Fruit fly (Drosophila melanogaster) whole organism, embryonic: Measurements from ENCODE around the gene ph-p.
A peak's percentile ranks its signal among the peaks of the same experiment; 100 is the strongest.

Experiments used
- Atf-2 ChIP-seq: fragments of 200-800 bp; sonication (Bioruptor generic); optimal IDR thresholded peaks from 2 replicates; lab custom pipeline; 2016; ENCODE audit warnings: missing biosample characterization, missing genetic modification characterization
- BtbVII ChIP-seq: fragments of 200-800 bp; sonication (Bioruptor generic); optimal IDR thresholded peaks from 3 replicates; lab custom pipeline; 2017; ENCODE audit warnings: missing biosample characterization, mild to moderate bottlenecking, missing genetic modification characterization
- CG10565 ChIP-seq: fragments of 200-800 bp; sonication (Bioruptor generic); optimal IDR thresholded peaks from 3 replicates; lab custom pipeline; 2016; ENCODE audit warnings: missing biosample characterization, mild to moderate bottlenecking, missing genetic modification characterization
- CG11695 ChIP-seq: fragments of 200-800 bp; sonication (Bioruptor generic); IDR thresholded peaks from 3 replicates; pipeline ENCODE4 v1.3.6; 2022; ENCODE audit warnings: missing biosample characterization, missing genetic modification characterization
- CG12155 ChIP-seq: fragments of 200-800 bp; sonication (Bioruptor generic); optimal IDR thresholded peaks from 3 replicates; lab custom pipeline; 2016; ENCODE audit warnings: missing biosample characterization, missing genetic modification characterization
- CG1233 ChIP-seq: fragments of 200-800 bp; sonication (Bioruptor generic); optimal IDR thresholded peaks from 4 replicates; lab custom pipeline; 2018; ENCODE audit warnings: missing biosample characterization, mild to moderate bottlenecking, missing genetic modification characterization
- CG13287 ChIP-seq: fragments of 200-800 bp; sonication (Bioruptor generic); IDR thresholded peaks from 2 replicates; pipeline ENCODE4 v1.3.6; 2022; ENCODE audit warnings: missing biosample characterization, missing genetic modification characterization; ENCODE audit not compliant: partially characterized antibody
- CG13775 ChIP-seq: fragments of 200-800 bp; sonication (Bioruptor generic); optimal IDR thresholded peaks from 3 replicates; lab custom pipeline; 2017; ENCODE audit warnings: missing biosample characterization, mild to moderate bottlenecking, missing genetic modification characterization
- CG14014 ChIP-seq: fragments of 200-800 bp; sonication (Bioruptor generic); IDR thresholded peaks from 2 replicates; pipeline ENCODE4 v1.3.6; 2022; ENCODE audit warnings: missing biosample characterization, missing genetic modification characterization
- CG14667 ChIP-seq: fragments of 200-800 bp; sonication (Bioruptor generic); IDR thresholded peaks from 2 replicates; pipeline ENCODE4 v1.3.6; 2022; ENCODE audit warnings: missing biosample characterization, missing genetic modification characterization
- CG3163 ChIP-seq: fragments of 200-800 bp; sonication (Bioruptor generic); optimal IDR thresholded peaks from 3 replicates; lab custom pipeline; 2016; ENCODE audit warnings: missing biosample characterization, missing genetic modification characterization
- CG3726 ChIP-seq: fragments of 200-800 bp; sonication (Bioruptor generic); IDR thresholded peaks from 3 replicates; pipeline ENCODE4, ENCODE4 v1.3.6; 2022; ENCODE audit warnings: missing biosample characterization, missing genetic modification characterization
- CG3995 ChIP-seq: fragments of 200-800 bp; sonication (Bioruptor generic); optimal IDR thresholded peaks from 3 replicates; lab custom pipeline; 2016; ENCODE audit warnings: missing biosample characterization, missing genetic modification characterization
- CG4424 ChIP-seq: fragments of 200-800 bp; sonication (Bioruptor generic); optimal IDR thresholded peaks from 3 replicates; lab custom pipeline; 2016; ENCODE audit warnings: missing biosample characterization, missing genetic modification characterization
- CG6175 ChIP-seq: fragments of 200-800 bp; sonication (Bioruptor generic); IDR thresholded peaks from 3 replicates; pipeline ENCODE4 v1.3.6; 2022; ENCODE audit warnings: missing biosample characterization, missing genetic modification characterization
- CG6272 ChIP-seq: fragments of 200-800 bp; sonication (Bioruptor generic); IDR thresholded peaks from 2 replicates; pipeline ENCODE4 v1.3.6; 2022; ENCODE audit warnings: missing biosample characterization, missing genetic modification characterization
- CG7745 ChIP-seq: fragments of 200-800 bp; sonication (Bioruptor generic); optimal IDR thresholded peaks from 2 replicates; lab custom pipeline; 2018; ENCODE audit warnings: missing biosample characterization, mild to moderate bottlenecking, missing genetic modification characterization, moderate library complexity
- CG8290 ChIP-seq, 3 experiments: fragments of 200-800 bp; sonication (Bioruptor generic); optimal IDR thresholded peaks; 2 replicates each; lab custom pipeline; 2016 to 2019; ENCODE audit warnings: missing biosample characterization in 3 of 3, missing genetic modification characterization in 3 of 3, mild to moderate bottlenecking in 2 of 3, moderate library complexity in 1 of 3
- CG9727 ChIP-seq: fragments of 200-800 bp; sonication (Bioruptor generic); optimal IDR thresholded peaks from 3 replicates; lab custom pipeline; 2017; ENCODE audit warnings: missing biosample characterization, mild to moderate bottlenecking, missing genetic modification characterization
- Doc3 ChIP-seq: fragments of 200-800 bp; sonication (Bioruptor generic); IDR thresholded peaks from 3 replicates; pipeline ENCODE4 v1.3.6; 2022; ENCODE audit warnings: missing biosample characterization, missing genetic modification characterization; ENCODE audit not compliant: partially characterized antibody
- Dref ChIP-seq: fragments of 200-800 bp; sonication (Bioruptor generic); IDR thresholded peaks from 2 replicates; pipeline ENCODE4 v1.3.6; 2022; ENCODE audit warnings: missing biosample characterization, missing genetic modification characterization
- Gug ChIP-seq: fragments of 200-800 bp; sonication (Bioruptor generic); IDR thresholded peaks from 4 replicates; pipeline ENCODE4 v1.3.6; 2022; ENCODE audit warnings: missing biosample characterization, missing genetic modification characterization
- H15 ChIP-seq: fragments of 200-800 bp; sonication (Bioruptor generic); IDR thresholded peaks from 3 replicates; pipeline ENCODE4 v1.3.6; 2022; ENCODE audit warnings: missing biosample characterization, missing genetic modification characterization
- Jarid2 ChIP-seq: fragments of 200-800 bp; sonication (Bioruptor generic); optimal IDR thresholded peaks from 3 replicates; lab custom pipeline; 2017; ENCODE audit warnings: mild to moderate bottlenecking, missing biosample characterization, missing genetic modification reagents, missing genetic modification characterization
- Med ChIP-seq: fragments of 200-800 bp; sonication (Bioruptor generic); peaks from one replicate; lab custom pipeline; 2016; ENCODE audit warnings: missing biosample characterization, missing genetic modification characterization, mild to moderate bottlenecking, inconsistent platforms, moderate library complexity
- ash1 ChIP-seq: fragments of 200-800 bp; sonication (Bioruptor generic); optimal IDR thresholded peaks from 2 replicates; lab custom pipeline; 2018; ENCODE audit warnings: missing biosample characterization, mild to moderate bottlenecking, missing genetic modification characterization
- ato ChIP-seq: fragments of 200-800 bp; sonication (Bioruptor generic); IDR thresholded peaks from 2 replicates; pipeline ENCODE4 v1.3.6; 2022; ENCODE audit warnings: missing biosample characterization, missing genetic modification characterization; ENCODE audit not compliant: partially characterized antibody
- bowl ChIP-seq: fragments of 200-800 bp; sonication (Bioruptor generic); IDR thresholded peaks from 2 replicates; pipeline ENCODE4 v1.3.6; 2022; ENCODE audit warnings: missing biosample characterization, missing genetic modification characterization
- cg ChIP-seq: fragments of 200-800 bp; sonication (Bioruptor generic); optimal IDR thresholded peaks from 3 replicates; lab custom pipeline; 2019; ENCODE audit warnings: missing biosample characterization, mild to moderate bottlenecking, missing genetic modification characterization, moderate library complexity
- dati ChIP-seq: fragments of 200-800 bp; sonication (Bioruptor generic); IDR thresholded peaks from 2 replicates; pipeline ENCODE4 v1.3.6; 2022; ENCODE audit warnings: missing biosample characterization, missing genetic modification characterization
- emc ChIP-seq: fragments of 200-800 bp; sonication (Bioruptor generic); optimal IDR thresholded peaks from 2 replicates; lab custom pipeline; 2016; ENCODE audit warnings: missing biosample characterization, missing genetic modification characterization
- en ChIP-seq: fragments of 200-800 bp; sonication (Bioruptor generic); optimal IDR thresholded peaks from 2 replicates; lab custom pipeline; 2016; ENCODE audit warnings: missing biosample characterization, missing genetic modification characterization
- gem ChIP-seq: fragments of 200-800 bp; sonication (Bioruptor generic); optimal IDR thresholded peaks from 2 replicates; lab custom pipeline; 2019; ENCODE audit warnings: missing biosample characterization, mild to moderate bottlenecking, missing genetic modification characterization, moderate library complexity
- ham ChIP-seq: fragments of 200-800 bp; sonication (Bioruptor generic); IDR thresholded peaks from 2 replicates; pipeline ENCODE4 v1.3.6; 2022; ENCODE audit warnings: missing biosample characterization, missing genetic modification characterization
- inv ChIP-seq: fragments of 200-800 bp; sonication (Bioruptor generic); IDR thresholded peaks from 2 replicates; pipeline ENCODE4 v1.3.6; 2022; ENCODE audit warnings: missing biosample characterization, missing genetic modification characterization; ENCODE audit not compliant: partially characterized antibody
- jing ChIP-seq: fragments of 200-800 bp; sonication (Bioruptor generic); optimal IDR thresholded peaks from 2 replicates; lab custom pipeline; 2018; ENCODE audit warnings: missing biosample characterization, mild to moderate bottlenecking, missing genetic modification characterization
- lab ChIP-seq: fragments of 200-800 bp; sonication (Bioruptor generic); optimal IDR thresholded peaks from 3 replicates; lab custom pipeline; 2017; ENCODE audit warnings: missing biosample characterization, missing genetic modification characterization, mild to moderate bottlenecking, moderate library complexity, missing genetic modification reagents
- mirr ChIP-seq: fragments of 200-800 bp; sonication (Bioruptor generic); optimal IDR thresholded peaks from 3 replicates; lab custom pipeline; 2018; ENCODE audit warnings: missing biosample characterization, mild to moderate bottlenecking, missing genetic modification characterization
- schlank ChIP-seq: fragments of 200-800 bp; sonication (Bioruptor generic); optimal IDR thresholded peaks from 2 replicates; lab custom pipeline; 2018; ENCODE audit warnings: missing biosample characterization, mild to moderate bottlenecking, missing genetic modification characterization
- sd ChIP-seq: fragments of 200-800 bp; sonication (Bioruptor generic); optimal IDR thresholded peaks from 3 replicates; lab custom pipeline; 2018; ENCODE audit warnings: missing biosample characterization, mild to moderate bottlenecking, missing genetic modification characterization, moderate library complexity
- sens-2 ChIP-seq: fragments of 200-800 bp; sonication (Bioruptor generic); IDR thresholded peaks from 2 replicates; pipeline ENCODE4 v1.3.6; 2022; ENCODE audit warnings: missing biosample characterization, missing genetic modification characterization
- shn ChIP-seq: fragments of 200-800 bp; sonication (Bioruptor generic); optimal IDR thresholded peaks from 3 replicates; lab custom pipeline; 2016; ENCODE audit warnings: missing biosample characterization, missing genetic modification characterization
- slou ChIP-seq: fragments of 200-800 bp; sonication (Bioruptor generic); optimal IDR thresholded peaks from 3 replicates; lab custom pipeline; 2016; ENCODE audit warnings: missing biosample characterization, missing genetic modification characterization
- sr ChIP-seq: fragments of 200-800 bp; sonication (Bioruptor generic); IDR thresholded peaks from 3 replicates; pipeline ENCODE4 v1.3.6; 2022; ENCODE audit warnings: missing biosample characterization, missing genetic modification characterization
- toy ChIP-seq: fragments of 200-800 bp; sonication (Bioruptor generic); IDR thresholded peaks from 2 replicates; pipeline ENCODE4 v1.3.6; 2022; ENCODE audit warnings: missing biosample characterization, missing genetic modification characterization
- vfl ChIP-seq: fragments of 200-800 bp; sonication (Bioruptor generic); optimal IDR thresholded peaks from 2 replicates; lab custom pipeline; 2016; ENCODE audit warnings: missing biosample characterization, missing genetic modification characterization
- vvl ChIP-seq: fragments of 200-800 bp; sonication (Bioruptor generic); IDR thresholded peaks from 2 replicates; pipeline ENCODE4 v1.3.6; 2022; ENCODE audit warnings: missing biosample characterization, missing genetic modification characterization
- wdn ChIP-seq: fragments of 200-800 bp; sonication (Bioruptor generic); IDR thresholded peaks from 2 replicates; pipeline ENCODE4 v1.3.6; 2022; ENCODE audit warnings: missing biosample characterization, missing genetic modification characterization
- yki ChIP-seq: fragments of >200 bp; optimal IDR thresholded peaks from 3 replicates; lab custom pipeline; 2018
- zfh1 ChIP-seq: fragments of 200-800 bp; sonication (Bioruptor generic); IDR thresholded peaks from 3 replicates; pipeline ENCODE4 v1.3.6; 2022; ENCODE audit warnings: missing biosample characterization, missing genetic modification characterization

The ph-p gene

dm6 chrX:2096341-2096740, 41.8 kb downstream of the ph-p start (continued):
- TF ChIP-seq CG4424 (no peak), CG7745 (no peak), CG1233 (GFP tag; lab: Kevin White, UChicago) (no peak), vvl (GFP tag; lab: Robert Waterston, UW) (no peak), CG8290 (GFP tag; optimal IDR thresholded peaks at IDR 0.05; lab: Kevin White, UChicago) (peak; percentile 44), CG8290 (tag; optimal IDR thresholded peaks at IDR 0.05; lab: Kevin White, UChicago) (no peak), Med (no peak), BtbVII (GFP tag; lab: Kevin White, UChicago) (no peak), H15 (GFP tag; lab: Robert Waterston, UW) (no peak), dati (GFP tag; lab: Robert Waterston, UW) (no peak), CG10565 (GFP tag; lab: Kevin White, UChicago) (no peak), cg (peak; percentile 70), wdn (GFP tag; lab: Robert Waterston, UW) (no peak), CG13775 (GFP tag; lab: Kevin White, UChicago) (no peak), jing (GFP tag; lab: Kevin White, UChicago) (no peak), CG13287 (GFP tag; lab: Robert Waterston, UW) (no peak), sd (tag; lab: Kevin White, UChicago) (no peak), sr (peak; percentile 86), CG3163 (no peak), bowl (no peak), mirr (no peak), ato (no peak)

dm6 chrX:2094072-2094761, 44.0 kb downstream of the ph-p start, which contains the start of gene csw:
csw (plus strand) TSS chrX:2094234.
- TF ChIP-seq vfl (GFP tag; lab: Kevin White, UChicago) (peak; percentile 32), yki (no peak), gem (tag; lab: Kevin White, UChicago) (peak; percentile 32), Med (peak; percentile 96), CG14014 (GFP tag; lab: Robert Waterston, UW) (no peak), CG6272 (GFP tag; lab: Robert Waterston, UW) (peak; percentile 11; the same call in 1 of the 2 replicates), shn (GFP tag; lab: Kevin White, UChicago) (peak; percentile 44), CG6175 (GFP tag; lab: Robert Waterston, UW) (no peak), Jarid2 (GFP tag; lab: Kevin White, UChicago) (no peak), slou (GFP tag; lab: Kevin White, UChicago) (no peak), CG9727 (GFP tag; lab: Kevin White, UChicago) (peak; percentile 2), CG14667 (GFP tag; lab: Robert Waterston, UW) (no peak), ash1 (GFP tag; lab: Kevin White, UChicago) (no peak), CG12155 (GFP tag; lab: Kevin White, UChicago) (peak; percentile 47), toy (GFP tag; lab: Robert Waterston, UW) (0 out of 2 replicates have a peak, but pooled peaks have one; percentile 26), mirr (no peak), Atf-2 (GFP tag; lab: Kevin White, UChicago) (peak; percentile 6), inv (GFP tag; lab: Robert Waterston, UW) (0 out of 2 replicates have a peak, but pooled peaks have one; percentile 16), Dref (GFP tag; lab: Robert Waterston, UW) (peak; percentile 54), sens-2 (GFP tag; lab: Robert Waterston, UW) (no peak), emc (GFP tag; lab: Kevin White, UChicago) (peak; percentile 29), CG3995 (GFP tag; lab: Kevin White, UChicago) (peak; percentile 20), CG11695 (no peak), ham (GFP tag; lab: Robert Waterston, UW) (no peak), zfh1 (GFP tag; lab: Robert Waterston, UW) (peak; percentile 54; the same call in 2 of the 3 replicates), Gug (no peak), en (GFP tag; lab: Kevin White, UChicago) (no peak), CG3726 (GFP tag; lab: Robert Waterston, UW) (no peak), schlank (tag; lab: Kevin White, UChicago) (no peak), lab (GFP tag; lab: Kevin White, UChicago) (peak; percentile 3), Doc3 (GFP tag; lab: Robert Waterston, UW) (no peak)
